Fruit fly (Drosophila melanogaster) whole organism, wandering third instar larva: Measurements from ENCODE around the gene CG7907.

ENCODE experiments used
- Abd-B ChIP-seq: fragments of >200 bp; optimal IDR thresholded peaks from 2 replicates; lab custom pipeline; 2017; ENCODE audit warnings: missing biosample characterization, missing genetic modification characterization
- CG32264 ChIP-seq: fragments of 200-800 bp; sonication (Bioruptor generic); optimal IDR thresholded peaks from 2 replicates; lab custom pipeline; 2016; ENCODE audit warnings: missing biosample characterization, missing genetic modification characterization
- CrebA ChIP-seq: fragments of 200-800 bp; sonication (Bioruptor generic); optimal IDR thresholded peaks from 2 replicates; lab custom pipeline; 2016; ENCODE audit warnings: missing biosample characterization, mild to moderate bottlenecking, missing genetic modification characterization, borderline replicate concordance
- Dfd ChIP-seq: fragments of >200 bp; optimal IDR thresholded peaks from 2 replicates; lab custom pipeline; 2017; ENCODE audit warnings: missing biosample characterization, missing genetic modification characterization
- Dif ChIP-seq: fragments of 200-275, 200-300 bp; sonication (Bioruptor generic); optimal IDR thresholded peaks from 2 replicates; lab custom pipeline; 2018; ENCODE audit warnings: missing biosample characterization, missing genetic modification characterization; ENCODE audit not compliant: partially characterized antibody
- HLH106 ChIP-seq: fragments of 200-800 bp; optimal IDR thresholded peaks from 3 replicates; lab custom pipeline; 2019; ENCODE audit warnings: missing biosample characterization, mild to moderate bottlenecking, missing genetic modification characterization, moderate library complexity
- Hnf4 ChIP-seq: fragments of 200-800 bp; sonication (Bioruptor generic); optimal IDR thresholded peaks from 2 replicates; lab custom pipeline; 2016; ENCODE audit warnings: missing biosample characterization, mild to moderate bottlenecking, missing genetic modification characterization
- Hr78 ChIP-seq: fragments of >200 bp; optimal IDR thresholded peaks from 2 replicates; lab custom pipeline; 2017; ENCODE audit warnings: missing biosample characterization, missing genetic modification characterization
- Hr83 ChIP-seq: fragments of 200-300 bp; sonication (Bioruptor generic); optimal IDR thresholded peaks from 2 replicates; lab custom pipeline; 2016; ENCODE audit warnings: missing biosample characterization, mild to moderate bottlenecking, missing genetic modification characterization, moderate library complexity; ENCODE audit not compliant: poor library complexity, severe bottlenecking
- Jra ChIP-seq: sonication (Bioruptor generic); optimal IDR thresholded peaks from 2 replicates; lab custom pipeline; 2016; ENCODE audit warnings: missing biosample characterization, missing genetic modification characterization
- Mio ChIP-seq: sonication (Bioruptor generic); optimal IDR thresholded peaks from 2 replicates; lab custom pipeline; 2016; ENCODE audit warnings: missing biosample characterization, missing genetic modification characterization
- Rel ChIP-seq, 2 experiments: fragments of 200-800 bp; sonication (Bioruptor generic) in 1 of 2; optimal IDR thresholded peaks; 2 replicates in 1 of 2; 3 replicates in 1 of 2; lab custom pipeline; 2016 to 2019; ENCODE audit warnings: mild to moderate bottlenecking in 2 of 2, missing biosample characterization in 2 of 2, missing genetic modification characterization in 2 of 2, moderate library complexity in 1 of 2
- Vsx2 ChIP-seq: fragments of 200-300, 225-300 bp; sonication (Bioruptor generic); optimal IDR thresholded peaks from 2 replicates; lab custom pipeline; 2018; ENCODE audit warnings: missing biosample characterization, missing genetic modification characterization; ENCODE audit not compliant: partially characterized antibody
- brk ChIP-seq: fragments of 200-800 bp; sonication (Bioruptor generic); optimal IDR thresholded peaks from 2 replicates; lab custom pipeline; 2016; ENCODE audit warnings: missing biosample characterization, mild to moderate bottlenecking, missing genetic modification characterization
- dl ChIP-seq, 2 experiments: fragments of 175-275, 200-275 bp in 1 of 2; fragments of 200-275 bp in 1 of 2; sonication (Bioruptor generic); optimal IDR thresholded peaks; lab custom pipeline; 2018; ENCODE audit warnings: mild to moderate bottlenecking in 2 of 2, missing biosample characterization in 2 of 2, missing genetic modification characterization in 2 of 2, moderate library complexity in 2 of 2; ENCODE audit not compliant: partially characterized antibody in 2 of 2, insufficient read depth in 1 of 2
- dmrt93B ChIP-seq: fragments of 200-800 bp; sonication (Bioruptor generic); optimal IDR thresholded peaks from 2 replicates; lab custom pipeline; 2018; ENCODE audit warnings: missing biosample characterization, mild to moderate bottlenecking, missing genetic modification characterization
- dsf ChIP-seq: sonication (Bioruptor generic); optimal IDR thresholded peaks from 2 replicates; lab custom pipeline; 2016; ENCODE audit warnings: missing biosample characterization, missing genetic modification characterization, borderline replicate concordance
- ey ChIP-seq: fragments of 200-800 bp; sonication (Bioruptor generic); optimal IDR thresholded peaks from 2 replicates; lab custom pipeline; 2016; ENCODE audit warnings: missing biosample characterization, missing genetic modification characterization
- foxo ChIP-seq, 2 experiments: fragments of 200-800 bp; sonication (Bioruptor generic); optimal IDR thresholded peaks; 2 replicates in 1 of 2; 3 replicates in 1 of 2; lab custom pipeline; 2016 to 2017; ENCODE audit warnings: missing biosample characterization in 2 of 2, missing genetic modification characterization in 2 of 2
- fru ChIP-seq: fragments of 200-800 bp; sonication (Bioruptor generic); optimal IDR thresholded peaks from 3 replicates; lab custom pipeline; 2016; ENCODE audit warnings: missing biosample characterization, mild to moderate bottlenecking, missing genetic modification characterization
- h ChIP-seq: fragments of 200-800 bp; sonication (Bioruptor generic); optimal IDR thresholded peaks from 3 replicates; lab custom pipeline; 2016; ENCODE audit warnings: missing biosample characterization, mild to moderate bottlenecking, missing genetic modification characterization
- jim ChIP-seq: fragments of 175-275, 200-325 bp; sonication (Bioruptor generic); optimal IDR thresholded peaks from 2 replicates; lab custom pipeline; 2016; ENCODE audit warnings: missing biosample characterization, mild to moderate bottlenecking, missing genetic modification characterization
- lola ChIP-seq: fragments of >200 bp; optimal IDR thresholded peaks from 2 replicates; lab custom pipeline; 2017; ENCODE audit warnings: missing biosample characterization, missing genetic modification characterization
- pan ChIP-seq: fragments of >200 bp; optimal IDR thresholded peaks from 2 replicates; lab custom pipeline; 2017
- psq ChIP-seq: fragments of 200-800 bp; sonication (Bioruptor generic); optimal IDR thresholded peaks from 3 replicates; lab custom pipeline; 2017; ENCODE audit warnings: missing biosample characterization, mild to moderate bottlenecking, missing genetic modification characterization, moderate library complexity
- rgr ChIP-seq: fragments of 200-800 bp; sonication (Bioruptor generic); optimal IDR thresholded peaks from 3 replicates; lab custom pipeline; 2016; ENCODE audit warnings: missing biosample characterization, mild to moderate bottlenecking, missing genetic modification characterization
- sage ChIP-seq: fragments of 200-800 bp; sonication (Bioruptor generic); optimal IDR thresholded peaks from 2 replicates; lab custom pipeline; 2016; ENCODE audit warnings: missing biosample characterization, mild to moderate bottlenecking, missing genetic modification characterization
- sv ChIP-seq: fragments of 200-800 bp; sonication (Bioruptor generic); optimal IDR thresholded peaks from 3 replicates; lab custom pipeline; 2016; ENCODE audit warnings: missing biosample characterization, missing genetic modification characterization
- woc ChIP-seq: sonication (Bioruptor generic); optimal IDR thresholded peaks from 2 replicates; lab custom pipeline; 2016; ENCODE audit warnings: missing biosample characterization, mild to moderate bottlenecking, missing genetic modification characterization

CG7907 gene

DNA sequence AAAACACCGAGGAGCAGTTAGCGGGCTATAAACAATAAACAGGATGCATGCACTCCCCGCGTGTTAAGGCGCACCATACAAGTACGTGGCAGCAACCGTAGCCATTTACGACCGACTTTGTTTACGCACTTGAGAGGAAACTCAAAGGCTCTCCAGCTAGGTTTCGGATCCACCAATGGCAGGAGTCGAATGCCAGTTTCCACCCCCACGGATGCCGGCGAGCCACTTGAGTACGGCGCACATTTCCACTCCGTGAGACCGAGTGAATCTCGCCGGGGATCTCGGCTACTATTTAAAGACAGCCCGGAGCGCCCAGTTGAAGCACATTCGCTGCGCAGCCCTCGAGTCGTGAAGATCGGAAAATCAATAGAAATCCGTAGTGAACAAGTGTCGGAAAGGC, 15.0 kb upstream of the CG7907 start, which contains the start of gene bap:
bap (plus strand) TSS at position 317 of the 400 bp plus-strand sequence.
- TF ChIP-seq sv (GFP tag; lab: Kevin White, UChicago) (no peak), HLH106 (tag; lab: Kevin White, UChicago) (no peak), Mio (no peak), CrebA (GFP tag; lab: Kevin White, UChicago) (no peak), Dfd (GFP tag; lab: Kevin White, UChicago) (no peak)
- TF ChIP-seq, all 38 proteins: peak for 0

DNA sequence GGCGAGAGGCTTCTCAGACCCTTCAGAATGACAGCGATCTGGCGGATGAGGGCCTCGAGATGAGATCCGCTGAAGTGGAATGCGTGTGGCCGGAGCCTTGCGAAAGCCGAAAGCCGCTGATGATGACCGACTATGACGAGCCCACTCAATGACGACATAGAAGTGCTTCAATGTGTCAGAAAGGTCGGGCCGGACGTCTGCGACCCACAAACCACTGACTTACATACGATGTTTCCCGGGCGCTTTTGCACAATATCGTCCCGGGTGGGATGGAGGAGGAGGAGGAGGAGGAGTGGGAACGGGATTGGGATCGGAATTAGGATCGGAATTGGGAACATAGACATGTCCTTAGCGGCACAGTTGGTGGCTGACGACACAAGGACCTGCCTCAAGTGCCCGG, 12.6 kb upstream of the CG7907 start:
- TF ChIP-seq Jra (no peak), Dif (no peak), Vsx2 (GFP tag; lab: Kevin White, UChicago) (no peak), brk (GFP tag; lab: Kevin White, UChicago) (no peak), psq (GFP tag; lab: Kevin White, UChicago) (no peak), Dfd (GFP tag; lab: Kevin White, UChicago) (no peak), sage (no peak), dl (GFP tag; optimal IDR thresholded peaks at IDR 0.05; lab: Kevin White, UChicago; ENCODE audit: insufficient read depth in 1 of 2, partially characterized antibody in 2 of 2) (no peak), Hr78 (GFP tag; lab: Kevin White, UChicago) (no peak), lola (no peak), h (GFP tag; lab: Kevin White, UChicago) (no peak), woc (GFP tag; lab: Kevin White, UChicago) (no peak), Abd-B (GFP tag; lab: Kevin White, UChicago) (no peak), CrebA (GFP tag; lab: Kevin White, UChicago) (no peak), Mio (no peak), dmrt93B (GFP tag; lab: Kevin White, UChicago) (no peak), rgr (no peak), dsf (GFP tag; lab: Kevin White, UChicago) (no peak), Hr83 (GFP tag; lab: Kevin White, UChicago) (no peak), Rel (GFP tag; optimal IDR thresholded peaks at IDR 0.05; lab: Kevin White, UChicago) (no peak), Rel (tag; optimal IDR thresholded peaks at IDR 0.05; lab: Kevin White, UChicago) (no peak)

DNA sequence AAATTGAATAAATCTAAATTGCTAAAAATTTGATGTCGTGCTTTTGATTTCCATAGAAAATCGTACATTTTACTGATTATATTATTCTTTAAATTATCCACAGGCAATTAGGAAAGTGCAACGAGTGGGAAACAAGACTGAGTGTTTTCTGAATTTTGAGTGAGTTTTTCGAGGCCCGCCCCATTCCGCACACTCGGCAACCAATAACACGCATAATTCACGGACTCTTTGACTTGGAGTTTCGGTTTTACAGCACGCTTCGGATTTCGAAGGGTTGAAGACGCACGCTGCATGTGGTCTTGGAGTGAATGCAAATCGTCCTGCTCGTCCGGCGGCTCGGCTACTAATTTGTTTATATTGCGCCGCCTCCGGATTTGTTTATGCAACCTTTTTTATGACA, 11.3 kb upstream of the CG7907 start:
- TF ChIP-seq ey (GFP tag; lab: Kevin White, UChicago) = no peak
- TF ChIP-seq Jra = no peak
- TF ChIP-seq pan (lab: Kevin White, UChicago) = no peak
- TF ChIP-seq CG32264 = no peak
- no peak for TF ChIP-seq Mio
- TF ChIP-seq, all 38 proteins: peak for 0

DNA sequence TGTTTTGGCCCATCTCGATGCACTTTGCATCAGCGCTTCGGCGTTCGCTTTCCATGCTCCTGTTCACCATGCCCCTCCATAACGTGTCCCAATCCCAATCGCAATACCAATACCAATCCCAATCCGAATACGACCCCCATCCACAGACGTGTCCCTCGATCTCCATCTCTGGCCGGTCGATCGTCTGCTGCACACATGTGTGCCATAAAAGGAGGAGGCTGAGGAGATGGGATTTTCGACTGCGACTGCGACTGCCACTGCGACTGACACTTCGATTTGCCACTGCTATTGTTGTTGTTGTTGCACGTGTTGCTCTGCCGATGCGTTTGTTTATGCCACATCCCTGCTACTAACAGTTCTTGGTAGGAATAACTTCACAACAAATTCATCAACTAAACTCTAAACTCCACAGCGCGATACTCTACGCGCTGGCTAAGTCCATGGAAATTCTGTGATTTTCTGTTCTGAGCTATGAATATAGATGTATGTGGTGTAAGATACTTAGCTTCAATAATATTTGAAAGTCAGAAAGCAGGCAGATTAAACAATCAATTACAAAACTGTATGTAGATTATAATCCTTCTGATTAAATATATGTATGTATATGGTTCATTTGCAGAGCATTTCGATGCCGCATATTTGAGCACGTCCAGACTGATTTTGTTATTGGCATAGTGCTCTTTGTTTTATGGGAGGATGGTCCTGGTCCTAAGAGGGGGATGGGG, 10.4 kb upstream of the CG7907 start:
- TF ChIP-seq fru (GFP tag; lab: Kevin White, UChicago) (no peak), foxo (GFP tag; optimal IDR thresholded peaks at IDR 0.05; lab: Kevin White, UChicago) (no peak), h (GFP tag; lab: Kevin White, UChicago) (no peak), jim (GFP tag; lab: Kevin White, UChicago) (no peak), Hnf4 (GFP tag; lab: Kevin White, UChicago) (no peak)
- TF ChIP-seq, all 38 proteins: peak for 0

DNA sequence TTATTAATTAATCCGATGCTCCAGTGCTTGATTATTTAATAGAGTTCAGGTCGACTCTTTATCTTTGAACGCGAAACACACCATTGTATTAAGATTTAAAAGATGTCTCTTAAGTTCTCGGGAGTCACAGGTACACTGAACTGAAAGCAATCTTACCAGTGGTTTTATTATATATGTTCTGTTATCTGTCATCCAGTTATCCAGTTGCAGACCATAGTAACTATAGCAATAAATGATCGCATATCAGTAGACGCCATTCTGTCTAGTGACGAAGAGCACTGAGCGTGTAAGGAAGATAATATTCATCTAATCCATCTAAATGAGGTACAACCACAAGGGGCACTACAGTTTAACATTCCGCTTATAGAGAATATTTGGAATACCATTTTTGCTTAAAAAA, 3.9 kb upstream of the CG7907 start, which contains the start of gene Ugt49B2:
Ugt49B2 (minus strand) TSS at position 101 of the 400 bp plus-strand sequence.
- TF ChIP-seq Rel (GFP tag; optimal IDR thresholded peaks at IDR 0.05; lab: Kevin White, UChicago) = no peak
- TF ChIP-seq Rel (tag; optimal IDR thresholded peaks at IDR 0.05; lab: Kevin White, UChicago) = no peak
- TF ChIP-seq psq (GFP tag; lab: Kevin White, UChicago) = no peak
- no peak for TF ChIP-seq Dif
- no peak for TF ChIP-seq jim (GFP tag; lab: Kevin White, UChicago)
- no peak for TF ChIP-seq Dfd (GFP tag; lab: Kevin White, UChicago)
- TF ChIP-seq Hr83 (GFP tag; lab: Kevin White, UChicago) = no peak
- TF ChIP-seq Abd-B (GFP tag; lab: Kevin White, UChicago) = no peak
- TF ChIP-seq, all 38 proteins: peak for 0
